Worm (Caenorhabditis elegans): ENCODE measurements around the gene ssp-33.
A peak's percentile ranks its signal among the peaks of the same experiment; 100 is the strongest.

The ssp-33 gene

ce11 chrV:14680014-14680413, 31.2 kb upstream of the ssp-33 start, which contains the start of gene C47E8.3:
Gene C47E8.3, plus strand, starts transcription at chrV:14680314.
- no peak for TF ChIP-seq nhr-6 (tag; optimal IDR thresholded peaks at IDR 0.05)
- TF ChIP-seq mab-5 (tag; optimal IDR thresholded peaks at IDR 0.05) = no peak
- no peak for TF ChIP-seq nhr-129 (tag; optimal IDR thresholded peaks at IDR 0.05)
- TF ChIP-seq sem-4 (tag; optimal IDR thresholded peaks at IDR 0.05) = no peak
- TF ChIP-seq skn-1 (tag; optimal IDR thresholded peaks at IDR 0.05) = no peak
- no peak for TF ChIP-seq alr-1 (tag; optimal IDR thresholded peaks at IDR 0.05)
- no peak for TF ChIP-seq sma-3 (GFP tag; optimal IDR thresholded peaks at IDR 0.05)
- no peak for TF ChIP-seq nhr-11 (tag; optimal IDR thresholded peaks at IDR 0.05)
- no peak for TF ChIP-seq ztf-11 (tag; optimal IDR thresholded peaks at IDR 0.05)
- no peak for TF ChIP-seq C34F6.9 (tag; optimal IDR thresholded peaks at IDR 0.05)
- no peak for TF ChIP-seq unc-62 (GFP tag; optimal IDR thresholded peaks at IDR 0.05)

ce11 chrV:14682870-14683269, 28.3 kb upstream of the ssp-33 start:
- peak; percentile 14 for TF ChIP-seq C34F6.9 (tag; optimal IDR thresholded peaks at IDR 0.05)
- TF ChIP-seq aly-2 (tag; optimal IDR thresholded peaks at IDR 0.05) = no peak
- no peak for TF ChIP-seq peb-1 (tag; optimal IDR thresholded peaks at IDR 0.05)

ce11 chrV:14683291-14683690, 27.9 kb upstream of the ssp-33 start:
- TF ChIP-seq ama-1 (optimal IDR thresholded peaks at IDR 0.05) = peak; percentile 40
- TF ChIP-seq lsy-2 (tag; optimal IDR thresholded peaks at IDR 0.05) = no peak
- TF ChIP-seq nhr-21 (tag; optimal IDR thresholded peaks at IDR 0.05) = no peak
- TF ChIP-seq alr-1 (tag; optimal IDR thresholded peaks at IDR 0.05) = no peak
- no peak for TF ChIP-seq nhr-129 (tag; optimal IDR thresholded peaks at IDR 0.05)
- no peak for TF ChIP-seq ceh-82 (tag; optimal IDR thresholded peaks at IDR 0.05)
- no peak for TF ChIP-seq unc-39 (tag; optimal IDR thresholded peaks at IDR 0.05)
- TF ChIP-seq egl-27 (tag; optimal IDR thresholded peaks at IDR 0.05) = no peak

- TF ChIP-seq nhr-237 (tag; optimal IDR thresholded peaks at IDR 0.05) = no peak
- TF ChIP-seq ztf-4 (tag; optimal IDR thresholded peaks at IDR 0.05) = no peak
- TF ChIP-seq mab-5 (tag; optimal IDR thresholded peaks at IDR 0.05) = no peak
- no peak for TF ChIP-seq ceh-16 (tag; optimal IDR thresholded peaks at IDR 0.05)
Observed at ce11 chrV:14683926-14684325, 27.3 kb upstream of the ssp-33 start.

- TF ChIP-seq unc-55 (GFP tag; optimal IDR thresholded peaks at IDR 0.05) (no peak), skn-1 (tag; optimal IDR thresholded peaks at IDR 0.05) (no peak), nhr-12 (tag; optimal IDR thresholded peaks at IDR 0.05) (no peak), C34F6.9 (tag; optimal IDR thresholded peaks at IDR 0.05) (peak; percentile 55), nhr-77 (tag; optimal IDR thresholded peaks at IDR 0.05) (no peak), elt-1 (tag; optimal IDR thresholded peaks at IDR 0.05) (no peak), nhr-237 (tag; optimal IDR thresholded peaks at IDR 0.05) (no peak), ama-1 (optimal IDR thresholded peaks at IDR 0.05) (peak; percentile 84), nhr-10 (tag; optimal IDR thresholded peaks at IDR 0.05) (no peak), ceh-16 (tag; optimal IDR thresholded peaks at IDR 0.05) (no peak), nhr-129 (tag; optimal IDR thresholded peaks at IDR 0.05) (no peak), Y55F3AM.14 (GFP tag; optimal IDR thresholded peaks at IDR 0.05) (no peak), ZK546.5 (tag; optimal IDR thresholded peaks at IDR 0.05) (no peak), sma-9 (GFP tag; optimal IDR thresholded peaks at IDR 0.05) (no peak), sma-9 (tag; optimal IDR thresholded peaks at IDR 0.05) (no peak), unc-62 (GFP tag; optimal IDR thresholded peaks at IDR 0.05) (no peak)
Observed at ce11 chrV:14684359-14685312, 26.5 kb upstream of the ssp-33 start, which contains the start of gene hsp-90. Gene hsp-90, plus strand, starts transcription at chrV:14684918.

- TF ChIP-seq lin-11 (tag; optimal IDR thresholded peaks at IDR 0.05) (peak; percentile 96), gmeb-1 (tag; optimal IDR thresholded peaks at IDR 0.05) (peak; percentile 95), ama-1 (optimal IDR thresholded peaks at IDR 0.05) (peak; percentile 93), nhr-23 (tag; optimal IDR thresholded peaks at IDR 0.05) (no peak), lin-39 (tag; optimal IDR thresholded peaks at IDR 0.05) (peak; percentile 68), lsy-2 (tag; optimal IDR thresholded peaks at IDR 0.05) (peak; percentile 97 to 98), unc-55 (GFP tag; optimal IDR thresholded peaks at IDR 0.05) (peak; percentile 99), ceh-82 (tag; optimal IDR thresholded peaks at IDR 0.05) (peak; percentile 61), lin-13 (GFP tag; optimal IDR thresholded peaks at IDR 0.05) (peak; percentile 97), alr-1 (tag; optimal IDR thresholded peaks at IDR 0.05) (no peak), elt-3 (tag; optimal IDR thresholded peaks at IDR 0.05) (no peak), dmd-4 (tag; optimal IDR thresholded peaks at IDR 0.05) (peak; percentile 65), peb-1 (tag; optimal IDR thresholded peaks at IDR 0.05) (no peak), nhr-11 (tag; optimal IDR thresholded peaks at IDR 0.05) (no peak), ceh-16 (tag; optimal IDR thresholded peaks at IDR 0.05) (peak; percentile 73), nhr-129 (tag; optimal IDR thresholded peaks at IDR 0.05) (peak; percentile 97), elt-1 (tag; optimal IDR thresholded peaks at IDR 0.05) (no peak), sma-9 (GFP tag; optimal IDR thresholded peaks at IDR 0.05) (peak; percentile 99), sma-9 (tag; optimal IDR thresholded peaks at IDR 0.05) (no peak), C34F6.9 (tag; optimal IDR thresholded peaks at IDR 0.05) (peak; percentile 99), R02D3.7 (tag; optimal IDR thresholded peaks at IDR 0.05) (peak; percentile 81), nhr-6 (tag; optimal IDR thresholded peaks at IDR 0.05) (no peak)
Observed at ce11 chrV:14685435-14686058, 25.6 kb upstream of the ssp-33 start, which contains the start of gene C47E8.4. Gene C47E8.4, minus strand, starts transcription at chrV:14685485.
